Worm (Caenorhabditis elegans) whole organism, L1 larva: ENCODE data around the gene C35A5.3.

Experiments
- C16A3.4 ChIP-seq: fragments of 150-350 bp; optimal IDR thresholded peaks from 2 replicates; lab custom pipeline; 2014; ENCODE audit warnings: missing biosample characterization, missing genetic modification characterization
- ama-1 ChIP-seq: fragments of 150-350 bp; optimal IDR thresholded peaks from 2 replicates; lab custom pipeline; 2014
- ceh-8 ChIP-seq: fragments of 200-800 bp; sonication (Bioruptor generic); optimal IDR thresholded peaks from 2 replicates; lab custom pipeline; 2018; ENCODE audit warnings: mild to moderate bottlenecking, missing genetic modification characterization, moderate library complexity, missing compliant biosample characterization
- ces-1 ChIP-seq: fragments of 150-350 bp; optimal IDR thresholded peaks from 2 replicates; lab custom pipeline; 2014; ENCODE audit warnings: missing biosample characterization, missing genetic modification reagents, missing genetic modification characterization
- elt-3 ChIP-seq, 6 experiments: fragments of 150-350 bp in 1 of 6; sonication (generic microtip); optimal IDR thresholded peaks; 2 replicates each; lab custom pipeline; 2017 to 2018; ENCODE audit warnings: missing biosample characterization in 6 of 6, missing genetic modification characterization in 6 of 6, inconsistent platforms in 1 of 6
- fkh-10 ChIP-seq: sonication (generic microtip); optimal IDR thresholded peaks from 2 replicates; lab custom pipeline; 2017; ENCODE audit warnings: missing biosample characterization, missing genetic modification reagents, missing genetic modification characterization
- lin-14 ChIP-seq: fragments of 200-800 bp; sonication (Bioruptor generic); optimal IDR thresholded peaks from 2 replicates; lab custom pipeline; 2018; ENCODE audit warnings: mild to moderate bottlenecking, missing genetic modification characterization, moderate library complexity, missing compliant biosample characterization
- mep-1 ChIP-seq: fragments of 150-350 bp; optimal IDR thresholded peaks from 2 replicates; lab custom pipeline; 2014; ENCODE audit warnings: missing biosample characterization, missing genetic modification characterization
- nhr-19 ChIP-seq: fragments of 200-800 bp; sonication (Bioruptor generic); conservative IDR thresholded peaks from 2 replicates; pipeline ENCODE4 v1.3.6; 2022; ENCODE audit warnings: missing genetic modification characterization, missing compliant biosample characterization
- nhr-77 ChIP-seq: fragments of 150-350 bp; optimal IDR thresholded peaks from 2 replicates; lab custom pipeline; 2014; ENCODE audit warnings: missing biosample characterization, missing genetic modification characterization
- snpc-4 ChIP-seq: fragments of 150-350 bp; optimal IDR thresholded peaks from 2 replicates; lab custom pipeline; 2014; ENCODE audit warnings: missing biosample characterization, missing genetic modification characterization
- sptf-1 ChIP-seq: fragments of 150-350 bp; optimal IDR thresholded peaks from 2 replicates; lab custom pipeline; 2014; ENCODE audit warnings: missing biosample characterization, missing genetic modification characterization
- unc-30 ChIP-seq: sonication (generic microtip); optimal IDR thresholded peaks from 2 replicates; lab custom pipeline; 2017; ENCODE audit warnings: missing biosample characterization, missing genetic modification characterization
- ztf-11 ChIP-seq, 2 experiments: sonication (generic microtip); optimal IDR thresholded peaks; 2 replicates each; lab custom pipeline; 2016 to 2017; ENCODE audit warnings: missing genetic modification characterization in 2 of 2, missing biosample characterization in 1 of 2, missing compliant biosample characterization in 1 of 2

- TF ChIP-seq ceh-8 (no peak), snpc-4 (tag; lab: Kevin White, UChicago) (no peak), elt-3 (tag; optimal IDR thresholded peaks at IDR 0.05; lab: Kevin White, UChicago) (no peak), ztf-11 (tag; optimal IDR thresholded peaks at IDR 0.05; lab: Kevin White, UChicago) (no peak), ces-1 (no peak), sptf-1 (tag; lab: Kevin White, UChicago) (no peak), fkh-10 (GFP tag; lab: Kevin White, UChicago) (no peak), mep-1 (tag; lab: Kevin White, UChicago) (no peak), unc-30 (no peak), C16A3.4 (no peak), lin-14 (GFP tag; lab: Kevin White, UChicago) (no peak), ama-1 (no peak), nhr-77 (tag; lab: Kevin White, UChicago) (no peak), nhr-19 (GFP tag; lab: Robert Waterston, UW) (no peak)
These were observed 48.5 kb upstream of the C35A5.3 start, which contains the start of gene F32G8.2 for ce11 chrV:10549717-10550116.
